Worm (Caenorhabditis elegans) whole organism, early embryonic: ENCODE data around the gene glc-3.

Experiments
- B0310.2 ChIP-seq: sonication (generic microtip); optimal IDR thresholded peaks from 2 replicates; lab custom pipeline; 2016; ENCODE audit warnings: mild to moderate bottlenecking, missing genetic modification characterization, missing compliant biosample characterization
- F13C5.2 ChIP-seq: sonication (generic microtip); optimal IDR thresholded peaks from 2 replicates; lab custom pipeline; 2017; ENCODE audit warnings: mild to moderate bottlenecking, missing genetic modification characterization, inconsistent platforms, missing compliant biosample characterization
- ama-1 ChIP-seq: fragments of 150-350 bp; optimal IDR thresholded peaks from 2 replicates; lab custom pipeline; 2014
- ceh-13 ChIP-seq: fragments of 200-800 bp; sonication (Bioruptor generic); optimal IDR thresholded peaks from 2 replicates; lab custom pipeline; 2018; ENCODE audit warnings: mild to moderate bottlenecking, missing genetic modification characterization, missing compliant biosample characterization
- ceh-36 ChIP-seq: sonication (generic microtip); optimal IDR thresholded peaks from 2 replicates; lab custom pipeline; 2016; ENCODE audit warnings: missing genetic modification characterization, inconsistent platforms, missing compliant biosample characterization
- hmbx-1 ChIP-seq: sonication (generic microtip); optimal IDR thresholded peaks from 2 replicates; lab custom pipeline; 2016; ENCODE audit warnings: mild to moderate bottlenecking, missing genetic modification characterization, missing compliant biosample characterization
- hmg-4 ChIP-seq: fragments of 200-800 bp; sonication (Bioruptor generic); optimal IDR thresholded peaks from 2 replicates; lab custom pipeline; 2018; ENCODE audit warnings: mild to moderate bottlenecking, missing genetic modification characterization, missing compliant biosample characterization
- hnd-1 ChIP-seq: sonication (generic microtip); optimal IDR thresholded peaks from 2 replicates; lab custom pipeline; 2016; ENCODE audit warnings: missing genetic modification characterization, missing compliant biosample characterization
- pes-1 ChIP-seq: fragments of 200-800 bp; sonication (Bioruptor generic); IDR thresholded peaks from 2 replicates; pipeline ENCODE4 v1.3.6; 2022; ENCODE audit warnings: missing genetic modification reagents, missing genetic modification characterization, missing compliant biosample characterization
- scrt-1 ChIP-seq: fragments of 200-800 bp; sonication (Bioruptor generic); IDR thresholded peaks from 2 replicates; pipeline ENCODE4 v1.3.6; 2022; ENCODE audit warnings: missing genetic modification characterization, missing compliant biosample characterization
- sea-1 ChIP-seq: fragments of 200-800 bp; sonication (Bioruptor generic); conservative IDR thresholded peaks from 2 replicates; pipeline ENCODE4 v1.3.6; 2022; ENCODE audit warnings: missing genetic modification characterization, missing compliant biosample characterization
- tbx-11 ChIP-seq: fragments of 200-800 bp; sonication (Bioruptor generic); IDR thresholded peaks from 2 replicates; pipeline ENCODE4 v1.3.6; 2022; ENCODE audit warnings: missing genetic modification characterization, missing compliant biosample characterization
- tbx-37 ChIP-seq: fragments of 200-800 bp; sonication (Bioruptor generic); conservative IDR thresholded peaks from 2 replicates; pipeline ENCODE4 v1.3.6; 2022; ENCODE audit warnings: missing genetic modification reagents, missing genetic modification characterization, missing compliant biosample characterization
- tra-4 ChIP-seq: sonication (generic microtip); optimal IDR thresholded peaks from 2 replicates; lab custom pipeline; 2017; ENCODE audit warnings: missing genetic modification characterization, missing compliant biosample characterization

DNA sequence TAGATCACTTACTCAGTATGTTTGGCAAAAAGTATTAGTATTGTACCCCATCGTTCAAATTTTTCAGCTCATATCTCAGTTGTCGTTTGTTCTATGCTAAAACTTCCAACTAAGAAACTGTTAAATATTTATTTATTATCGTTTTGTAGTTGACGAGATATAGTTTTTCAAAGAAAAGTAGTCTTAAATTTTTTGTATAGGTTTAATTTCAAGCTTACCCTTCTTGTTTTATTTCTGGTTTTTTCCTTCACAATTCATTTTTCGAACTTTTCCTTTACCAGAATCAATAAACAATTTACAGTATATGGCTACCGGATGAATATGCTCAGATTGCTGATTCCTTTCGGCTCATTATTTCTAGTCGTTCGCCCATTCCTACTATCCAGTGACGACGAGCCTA, 7.7 kb downstream of the glc-3 start, which contains the start of gene F08F3.1:
- TF ChIP-seq pes-1 (GFP tag; lab: Robert Waterston, UW) (no peak), sea-1 (GFP tag; lab: Robert Waterston, UW) (no peak), ceh-13 (GFP tag; lab: Kevin White, UChicago) (no peak), ama-1 (no peak), F13C5.2 (tag; lab: Kevin White, UChicago) (no peak), hmg-4 (no peak), tbx-11 (GFP tag; lab: Robert Waterston, UW) (no peak), hmbx-1 (no peak), B0310.2 (tag; lab: Kevin White, UChicago) (no peak), ceh-36 (tag; lab: Kevin White, UChicago) (no peak), hnd-1 (no peak), scrt-1 (GFP tag; lab: Robert Waterston, UW) (no peak), tra-4 (tag; lab: Kevin White, UChicago) (no peak), tbx-37 (GFP tag; lab: Robert Waterston, UW) (no peak)
